Worm (Caenorhabditis elegans) whole organism, late embryonic: ENCODE data around the gene emb-27.

ENCODE experiments used
- C38D4.7 ChIP-seq: fragments of 200-800 bp; sonication (Bioruptor generic); optimal IDR thresholded peaks from 2 replicates; lab custom pipeline; 2018; ENCODE audit warnings: mild to moderate bottlenecking, missing genetic modification characterization, moderate library complexity, missing compliant biosample characterization
- F13H6.1 ChIP-seq: sonication (generic microtip); optimal IDR thresholded peaks from 2 replicates; lab custom pipeline; 2016; ENCODE audit warnings: missing genetic modification characterization, missing compliant biosample characterization
- ceh-14 ChIP-seq: sonication (generic microtip); optimal IDR thresholded peaks from 2 replicates; lab custom pipeline; 2016; ENCODE audit warnings: missing genotype, missing genetic modification characterization, missing compliant biosample characterization
- elt-4 ChIP-seq: sonication (generic microtip); optimal IDR thresholded peaks from 2 replicates; lab custom pipeline; 2016; ENCODE audit warnings: missing genetic modification characterization, missing compliant biosample characterization
- ets-4 ChIP-seq: sonication (generic microtip); optimal IDR thresholded peaks from 2 replicates; lab custom pipeline; 2016; ENCODE audit warnings: missing genetic modification characterization, missing compliant biosample characterization
- hlh-30 ChIP-seq: sonication (generic microtip); optimal IDR thresholded peaks from 2 replicates; lab custom pipeline; 2017; ENCODE audit warnings: antibody characterized with exemption, missing genetic modification characterization, missing compliant biosample characterization; ENCODE audit not compliant: insufficient read depth
- lim-6 ChIP-seq: sonication (generic microtip); optimal IDR thresholded peaks from 2 replicates; lab custom pipeline; 2016; ENCODE audit warnings: missing genetic modification characterization, missing compliant biosample characterization
- lin-11 ChIP-seq: fragments of 200-800 bp; sonication (Bioruptor generic); optimal IDR thresholded peaks from 2 replicates; lab custom pipeline; 2018; ENCODE audit warnings: mild to moderate bottlenecking, missing genetic modification characterization, missing compliant biosample characterization
- pag-3 ChIP-seq: sonication (generic microtip); optimal IDR thresholded peaks from 2 replicates; lab custom pipeline; 2016; ENCODE audit warnings: missing compliant biosample characterization, missing genetic modification characterization, borderline replicate concordance
- ref-2 ChIP-seq: sonication (generic microtip); optimal IDR thresholded peaks from 2 replicates; lab custom pipeline; 2016; ENCODE audit warnings: missing genetic modification characterization, missing compliant biosample characterization
- sdc-2 ChIP-seq: sonication (generic microtip); optimal IDR thresholded peaks from 2 replicates; lab custom pipeline; 2016; ENCODE audit warnings: missing genotype, missing genetic modification characterization, missing compliant biosample characterization
- tbx-2 ChIP-seq: sonication (generic microtip); optimal IDR thresholded peaks from 2 replicates; lab custom pipeline; 2016; ENCODE audit warnings: missing genetic modification characterization, missing compliant biosample characterization
- tbx-7 ChIP-seq: sonication (generic microtip); optimal IDR thresholded peaks from 2 replicates; lab custom pipeline; 2016; ENCODE audit warnings: missing genotype, missing genetic modification characterization, missing compliant biosample characterization

DNA sequence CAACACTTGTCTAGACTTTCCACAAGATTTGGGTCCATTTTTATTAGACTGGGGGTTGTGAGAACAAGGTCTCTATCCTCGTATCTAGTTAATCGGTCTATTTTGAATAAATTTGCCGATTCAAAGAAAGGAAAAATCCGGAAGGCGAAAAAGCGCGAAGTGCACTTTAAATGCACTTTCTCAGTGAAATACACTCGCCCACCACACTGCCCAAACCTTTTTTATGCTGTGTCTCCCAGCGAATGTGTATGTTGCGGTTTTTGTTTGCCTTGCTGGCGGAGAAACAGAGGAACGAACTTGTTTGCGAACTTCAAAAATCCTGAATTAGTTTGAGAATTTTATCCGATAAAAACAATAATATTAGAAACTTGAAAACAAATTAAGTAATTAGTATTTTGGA lies 31.2 kb downstream of the emb-27 start:
- TF ChIP-seq lim-6 (tag; lab: Kevin White, UChicago) (no peak), tbx-2 (no peak), elt-4 (tag; lab: Kevin White, UChicago) (no peak), lin-11 (tag; lab: Kevin White, UChicago) (no peak), C38D4.7 (GFP tag; lab: Kevin White, UChicago) (no peak), F13H6.1 (no peak), ref-2 (tag; lab: Kevin White, UChicago) (peak; percentile 4), pag-3 (tag; lab: Kevin White, UChicago) (no peak), ets-4 (tag; lab: Kevin White, UChicago) (no peak), tbx-7 (tag; lab: Kevin White, UChicago) (no peak), ceh-14 (no peak), hlh-30 (tag; lab: Kevin White, UChicago) (no peak), sdc-2 (tag; lab: Kevin White, UChicago) (no peak)
